Worm (Caenorhabditis elegans): ENCODE data around the gene K02E10.6.

- TF ChIP-seq him-1 (tag; optimal IDR thresholded peaks at IDR 0.05) (no peak), dao-5 (tag; optimal IDR thresholded peaks at IDR 0.05) (no peak)
Measured at ce11 chrX:2495865-2496314, 13.3 kb upstream of the K02E10.6 start, which contains the start of gene rabr-1.
